Worm (Caenorhabditis elegans): ENCODE measurements around the gene idpb-4.

The idpb-4 gene

DNA sequence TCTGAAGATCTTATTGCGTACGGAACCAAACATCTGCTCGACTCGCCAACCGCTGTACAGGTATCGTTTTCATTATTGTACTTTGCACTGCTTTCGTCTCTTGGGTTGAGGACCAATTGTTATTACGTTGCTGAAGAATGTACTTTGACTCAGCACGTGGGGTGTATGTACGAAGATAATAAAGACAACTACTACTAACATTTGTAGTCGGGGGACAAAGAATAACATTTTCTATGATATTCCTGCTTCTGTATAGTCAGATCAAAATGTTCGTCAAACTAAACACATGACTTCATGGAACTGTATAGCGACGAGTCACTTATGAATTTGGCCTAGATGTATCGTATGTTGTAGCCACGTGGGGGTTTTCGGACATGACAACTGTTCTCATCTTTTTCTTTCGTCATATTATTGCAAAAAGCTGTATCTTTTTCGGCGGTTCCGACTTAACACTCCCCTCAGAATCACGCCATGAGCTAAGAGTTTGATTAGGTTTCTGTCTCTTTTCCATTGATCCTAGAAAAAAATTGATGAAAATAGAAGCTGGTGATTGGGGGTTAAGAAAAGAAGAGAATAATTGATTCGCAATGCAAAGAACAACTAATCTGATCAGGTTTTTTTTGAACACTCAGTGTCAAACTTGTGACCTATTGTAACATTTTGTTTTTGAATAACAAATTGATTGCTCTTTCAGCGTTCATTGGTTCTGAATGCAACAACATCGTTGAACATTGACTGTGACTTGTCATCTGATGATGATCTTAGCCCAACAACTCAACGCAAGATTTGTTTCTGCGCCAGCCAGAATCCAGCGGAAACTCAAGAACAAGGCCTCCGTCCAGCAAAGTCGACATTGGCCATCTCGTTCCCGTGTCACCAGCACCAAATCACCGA is 7.4 kb upstream of the idpb-4 start (continued):
- TF ChIP-seq snpc-4 (tag; optimal IDR thresholded peaks at IDR 0.05) (no peak), mdl-1 (tag; optimal IDR thresholded peaks at IDR 0.05) (peak in 1 of 2 experiments; percentile 57), lsy-2 (tag; optimal IDR thresholded peaks at IDR 0.05) (peak in 1 of 2 experiments; percentile 47), ces-1 (GFP tag; optimal IDR thresholded peaks at IDR 0.05) (no peak), nhr-20 (tag; optimal IDR thresholded peaks at IDR 0.05) (peak; percentile 42), grh-1 (GFP tag; IDR thresholded peaks at IDR 0.05) (0 out of 2 replicates have a peak, but pooled peaks have one; percentile 24), snu-23 (GFP tag; optimal IDR thresholded peaks at IDR 0.05) (peak; percentile 19), lin-13 (GFP tag; optimal IDR thresholded peaks at IDR 0.05) (peak; percentile 31), elt-3 (tag; optimal IDR thresholded peaks at IDR 0.05) (peak in 1 of 6 experiments; percentile 59), aly-2 (tag; optimal IDR thresholded peaks at IDR 0.05) (peak; percentile 31), nhr-19 (GFP tag; conservative IDR thresholded peaks at IDR 0.05) (peak; percentile 90), unc-86 (tag; optimal IDR thresholded peaks at IDR 0.05) (no peak), mep-1 (tag; optimal IDR thresholded peaks at IDR 0.05) (peak; percentile 1), ceh-90 (tag; optimal IDR thresholded peaks at IDR 0.05) (no peak)

DNA sequence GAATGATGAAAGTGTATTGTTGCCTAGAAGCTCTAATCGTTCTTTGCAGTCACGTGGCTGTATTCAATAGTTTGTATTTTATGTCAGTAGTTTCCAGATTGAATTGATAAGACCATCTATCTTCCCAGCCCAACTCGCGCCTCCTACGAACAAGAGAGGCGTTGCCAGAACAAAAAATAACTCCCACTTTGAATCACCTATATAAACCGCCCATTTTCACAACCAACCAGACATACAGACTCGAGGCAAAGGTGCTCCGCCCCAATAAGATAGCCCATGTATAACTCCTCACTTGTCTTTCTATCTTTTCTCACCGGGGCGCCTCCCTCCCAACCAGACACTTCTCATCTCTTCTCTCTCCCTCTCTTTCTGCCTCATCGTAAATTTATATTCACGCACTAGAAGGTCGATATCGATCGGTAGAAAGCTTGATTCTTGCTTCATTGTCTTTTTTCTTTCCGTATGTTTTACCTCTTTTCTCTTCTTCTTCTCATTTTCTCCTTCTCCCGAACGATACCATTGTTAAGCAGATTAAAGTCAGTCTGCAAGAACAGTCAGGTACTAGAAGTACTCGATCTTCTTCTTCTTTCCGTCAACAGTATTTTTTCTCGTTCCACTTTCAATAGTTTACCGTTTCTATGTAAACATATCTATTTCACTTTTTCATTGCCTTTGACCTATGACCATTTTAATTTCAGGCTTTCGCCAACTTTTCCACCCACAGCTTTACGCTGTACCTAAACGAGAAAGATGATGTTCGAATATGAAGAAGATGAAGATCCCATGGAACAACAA is 6.2 kb upstream of the idpb-4 start, which contains the start of gene mak-1:
TSS of gene mak-1 (plus strand) at position 693 of the 795 bp plus-strand sequence.
- TF ChIP-seq fkh-4 (tag; optimal IDR thresholded peaks at IDR 0.05; ENCODE audit: borderline replicate concordance) = no peak
- peak; percentile 55 for TF ChIP-seq ama-1 (optimal IDR thresholded peaks at IDR 0.05)
- no peak for TF ChIP-seq zip-4 (GFP tag; optimal IDR thresholded peaks at IDR 0.05)
- peak; percentile 61 for TF ChIP-seq nhr-19 (GFP tag; conservative IDR thresholded peaks at IDR 0.05)
- no peak for TF ChIP-seq nhr-77 (tag; optimal IDR thresholded peaks at IDR 0.05)
- peak; percentile 42 for TF ChIP-seq lir-3 (tag; optimal IDR thresholded peaks at IDR 0.05; ENCODE audit: poor library complexity)
- TF ChIP-seq hlh-17 (GFP tag; optimal IDR thresholded peaks at IDR 0.05; ENCODE audit: borderline replicate concordance) = no peak
- TF ChIP-seq mab-9 (GFP tag; IDR thresholded peaks at IDR 0.05) = no peak
- TF ChIP-seq lsy-2 (tag; optimal IDR thresholded peaks at IDR 0.05) = peak in 1 of 2 experiments; percentile 20
- TF ChIP-seq mdl-1 (tag; optimal IDR thresholded peaks at IDR 0.05) = peak in 1 of 2 experiments; percentile 65
- TF ChIP-seq nhr-85 (tag) = peak; percentile 86
- TF ChIP-seq efl-3 (GFP tag; optimal IDR thresholded peaks at IDR 0.05) = no peak
- no peak for TF ChIP-seq ets-5 (GFP tag; IDR thresholded peaks at IDR 0.05)
- no peak for TF ChIP-seq ces-1 (GFP tag; optimal IDR thresholded peaks at IDR 0.05)
- peak; percentile 2 for TF ChIP-seq mep-1 (tag; optimal IDR thresholded peaks at IDR 0.05)
- no peak for TF ChIP-seq zag-1 (tag; optimal IDR thresholded peaks at IDR 0.05)
- TF ChIP-seq pax-3 (tag; optimal IDR thresholded peaks at IDR 0.05) = no peak
- peak; percentile 39 for TF ChIP-seq nhr-90 (tag; optimal IDR thresholded peaks at IDR 0.05; ENCODE audit: poor library complexity)
- no peak for TF ChIP-seq F16B12.6 (tag; optimal IDR thresholded peaks at IDR 0.05)
- peak; percentile 17 for TF ChIP-seq xbp-1 (tag; optimal IDR thresholded peaks at IDR 0.05)
- no peak for TF ChIP-seq ceh-88 (GFP tag; IDR thresholded peaks at IDR 0.05)
- TF ChIP-seq lin-35 (GFP tag; optimal IDR thresholded peaks at IDR 0.05) = peak; percentile 26 to 56
- TF ChIP-seq hlh-4 (tag; optimal IDR thresholded peaks at IDR 0.05) = no peak
- TF ChIP-seq nhr-20 (tag; optimal IDR thresholded peaks at IDR 0.05) = peak; percentile 81
- no peak for TF ChIP-seq dsc-1 (tag; optimal IDR thresholded peaks at IDR 0.05)
- TF ChIP-seq vab-15 (tag; optimal IDR thresholded peaks at IDR 0.05) = no peak
- peak; percentile 56 for TF ChIP-seq blmp-1 (tag; optimal IDR thresholded peaks at IDR 0.05)
- TF ChIP-seq sox-4 (tag; optimal IDR thresholded peaks at IDR 0.05) = no peak
- peak; percentile 49 for TF ChIP-seq rnt-1 (tag; optimal IDR thresholded peaks at IDR 0.05)
- no peak for TF ChIP-seq ztf-11 (tag; optimal IDR thresholded peaks at IDR 0.05)
- no peak for TF ChIP-seq snpc-4 (tag; optimal IDR thresholded peaks at IDR 0.05)
- no peak for TF ChIP-seq mef-2 (tag; optimal IDR thresholded peaks at IDR 0.05)
- TF ChIP-seq nhr-84 (tag; optimal IDR thresholded peaks at IDR 0.05) = no peak
- no peak for TF ChIP-seq nhr-28 (tag; optimal IDR thresholded peaks at IDR 0.05)
- no peak for TF ChIP-seq egl-27 (tag; optimal IDR thresholded peaks at IDR 0.05)
- TF ChIP-seq nhr-76 (tag; optimal IDR thresholded peaks at IDR 0.05) = no peak
- TF ChIP-seq ceh-8 (GFP tag; optimal IDR thresholded peaks at IDR 0.05) = no peak
- TF ChIP-seq elt-3 (tag; optimal IDR thresholded peaks at IDR 0.05) = peak in 1 of 6 experiments; percentile 59
- TF ChIP-seq ztf-4 (tag; optimal IDR thresholded peaks at IDR 0.05) = no peak
- TF ChIP-seq efl-1 (optimal IDR thresholded peaks at IDR 0.05) = no peak
- no peak for TF ChIP-seq efl-1 (GFP tag; optimal IDR thresholded peaks at IDR 0.05 in 1 of 2)
